Fruit fly (Drosophila melanogaster) Kc167 (cell line): ENCODE measurements around the gene CG43736.

Source experiments
- Myc ChIP-seq: fragments of >200 bp; optimal IDR thresholded peaks from 2 replicates; lab custom pipeline; 2017; ENCODE audit warnings: missing external identifiers
- Sin3A ChIP-seq: fragments of >200 bp; optimal IDR thresholded peaks from 2 replicates; lab custom pipeline; 2018; ENCODE audit warnings: missing external identifiers
- h ChIP-seq: fragments of >200 bp; optimal IDR thresholded peaks from 3 replicates; lab custom pipeline; 2018; ENCODE audit warnings: missing external identifiers
- insv ChIP-seq: fragments of >200 bp; optimal IDR thresholded peaks from 3 replicates; lab custom pipeline; 2018; ENCODE audit warnings: missing external identifiers
- psq ChIP-seq: fragments of >200 bp; optimal IDR thresholded peaks from 2 replicates; lab custom pipeline; 2017; ENCODE audit warnings: missing external identifiers
- ttk ChIP-seq: sonication (Bioruptor generic); optimal IDR thresholded peaks from 2 replicates; lab custom pipeline; 2017; ENCODE audit warnings: missing external identifiers

The CG43736 gene

dm6 chrX:6868024-6868628, 4.4 kb downstream of the CG43736 start:
- TF ChIP-seq Myc (lab: Kevin White, UChicago) (no peak), psq (lab: Kevin White, UChicago) (peak; percentile 38)

DNA sequence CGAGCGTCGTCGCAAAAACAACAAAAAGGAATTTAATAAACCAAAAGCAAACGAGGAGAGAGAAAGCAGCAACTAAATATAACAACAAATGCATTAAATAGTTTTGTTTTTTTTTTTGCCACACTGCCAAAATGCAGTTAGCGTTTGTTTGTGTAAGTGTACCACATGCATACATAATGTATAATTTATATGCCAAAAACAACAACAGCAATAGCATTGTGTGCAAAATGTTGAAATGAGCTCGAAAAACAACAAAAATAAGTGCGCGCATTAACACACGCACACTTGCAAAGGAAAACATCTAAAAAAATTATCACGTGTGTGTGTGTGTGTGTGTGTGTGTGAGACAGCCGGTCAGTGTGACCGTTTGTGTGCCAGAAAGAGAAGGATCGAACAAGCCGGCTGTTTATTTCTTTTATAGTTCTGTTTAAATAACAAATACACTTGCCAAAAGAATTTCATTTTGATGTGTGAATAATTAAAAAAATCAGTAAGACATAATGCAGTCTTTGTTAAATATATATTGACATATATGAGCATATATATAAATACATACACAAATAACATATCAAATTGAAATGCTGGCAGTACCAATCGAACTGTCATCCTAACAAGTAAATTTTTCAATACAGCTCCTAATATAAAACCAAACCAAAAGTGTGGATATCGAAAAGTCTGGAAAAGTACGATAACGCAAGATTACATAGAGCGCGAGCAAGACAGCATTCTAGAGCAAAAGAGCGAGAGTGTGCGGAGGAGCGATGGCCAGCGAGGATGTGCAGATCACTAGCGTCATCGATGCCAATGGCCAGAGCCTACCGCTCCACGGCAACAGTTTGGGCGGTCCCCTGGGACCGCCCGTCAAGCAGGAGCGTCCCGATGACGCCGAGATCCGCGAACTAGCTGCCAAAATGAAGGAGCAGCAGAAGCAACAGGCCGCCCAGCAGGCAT, 5.2 kb downstream of the CG43736 start:
- no peak for TF ChIP-seq Myc (lab: Kevin White, UChicago)
- TF ChIP-seq h (lab: Kevin White, UChicago) = no peak
- no peak for TF ChIP-seq Sin3A (lab: Kevin White, UChicago)
- TF ChIP-seq insv (lab: Kevin White, UChicago) = no peak
- TF ChIP-seq ttk (lab: Kevin White, UChicago) = peak; percentile 95
- TF ChIP-seq psq (lab: Kevin White, UChicago) = no peak

DNA sequence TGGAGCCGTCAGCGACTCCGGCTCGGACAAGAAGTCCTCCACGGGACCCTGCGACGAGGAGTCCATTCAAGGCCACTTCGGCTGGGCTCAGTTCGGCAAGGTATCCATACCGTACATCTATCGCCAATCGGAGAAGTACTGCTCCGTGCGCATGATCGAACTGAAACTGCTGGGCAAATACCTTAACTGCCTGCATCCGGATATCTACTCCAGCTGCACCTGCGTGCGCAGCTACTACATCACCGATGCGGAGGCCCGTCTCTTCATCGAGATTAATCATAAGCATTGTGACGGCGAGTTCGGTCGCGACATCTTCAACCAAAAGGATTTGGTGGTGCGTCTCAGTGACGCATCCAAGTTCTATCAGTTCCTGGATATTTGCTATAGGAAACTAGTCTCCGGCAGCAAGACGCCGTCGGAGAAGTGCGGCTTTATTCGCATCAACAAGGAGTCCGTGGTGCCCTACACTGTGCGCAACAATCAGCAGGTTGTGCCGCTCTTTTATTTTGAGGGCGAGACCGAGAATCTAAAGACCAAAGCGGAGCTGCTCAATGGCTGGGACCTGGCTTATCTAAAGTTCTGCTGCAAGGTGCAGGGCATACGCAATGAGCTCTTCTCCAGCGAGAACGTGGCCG, 6.2 kb downstream of the CG43736 start:
- TF ChIP-seq ttk (lab: Kevin White, UChicago) = peak; percentile 100
- no peak for TF ChIP-seq insv (lab: Kevin White, UChicago)

dm6 chrX:6871746-6872145, 8.1 kb downstream of the CG43736 start:
- TF ChIP-seq ttk (lab: Kevin White, UChicago) = no peak
- TF ChIP-seq h (lab: Kevin White, UChicago) = no peak
- no peak for TF ChIP-seq insv (lab: Kevin White, UChicago)

- no peak for TF ChIP-seq insv (lab: Kevin White, UChicago)
- no peak for TF ChIP-seq ttk (lab: Kevin White, UChicago)
- TF ChIP-seq h (lab: Kevin White, UChicago) = no peak
- TF ChIP-seq psq (lab: Kevin White, UChicago) = no peak
These were observed 11.3 kb downstream of the CG43736 start for dm6 chrX:6874918-6875454.

DNA sequence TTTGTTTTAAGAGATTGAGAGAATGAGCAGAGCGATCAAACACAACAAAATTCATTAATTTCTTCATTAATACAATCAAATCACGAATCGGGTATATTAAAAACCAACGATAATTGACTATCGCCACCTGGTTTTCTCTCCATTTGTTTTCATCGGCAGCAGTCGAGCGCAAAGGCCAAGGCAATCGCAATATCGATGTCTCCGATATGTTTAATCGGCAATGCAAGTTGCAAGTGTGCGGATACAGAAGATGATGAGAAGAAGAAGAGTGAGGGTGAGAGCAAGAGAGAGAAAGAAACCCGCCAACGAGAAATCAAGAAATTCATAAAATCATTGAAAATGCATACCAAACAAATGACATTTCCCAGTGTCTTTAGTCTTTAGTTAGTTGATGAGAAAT, 12.1 kb downstream of the CG43736 start:
- no peak for TF ChIP-seq ttk (lab: Kevin White, UChicago)
- TF ChIP-seq insv (lab: Kevin White, UChicago) = no peak
- TF ChIP-seq Myc (lab: Kevin White, UChicago) = no peak
- TF ChIP-seq h (lab: Kevin White, UChicago) = no peak

dm6 chrX:6876343-6876742, 12.7 kb downstream of the CG43736 start:
- TF ChIP-seq Myc (lab: Kevin White, UChicago) (no peak), ttk (lab: Kevin White, UChicago) (no peak), h (lab: Kevin White, UChicago) (no peak), Sin3A (lab: Kevin White, UChicago) (no peak), insv (lab: Kevin White, UChicago) (no peak), psq (lab: Kevin White, UChicago) (no peak)

DNA sequence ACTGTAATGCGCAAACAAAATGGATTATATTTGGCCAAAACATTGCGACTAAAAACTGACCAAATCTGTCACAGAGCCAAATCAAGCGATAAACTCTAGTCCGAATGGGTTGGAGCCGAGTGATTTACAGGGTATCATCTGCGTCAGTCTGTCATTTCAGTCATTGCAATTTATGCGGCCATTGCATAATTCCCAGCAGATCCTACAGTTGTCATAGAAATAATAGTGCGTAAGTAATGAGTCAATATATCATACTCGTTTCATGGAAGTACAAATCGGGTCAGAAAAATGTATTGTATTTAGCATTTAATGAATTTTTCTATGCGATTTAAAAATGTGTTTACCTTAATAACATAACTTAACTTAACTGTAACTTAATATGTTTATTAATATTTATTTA, 34.5 kb downstream of the CG43736 start:
- no peak for TF ChIP-seq Sin3A (lab: Kevin White, UChicago)
- TF ChIP-seq h (lab: Kevin White, UChicago) = no peak
- no peak for TF ChIP-seq insv (lab: Kevin White, UChicago)
- TF ChIP-seq Myc (lab: Kevin White, UChicago) = no peak
- no peak for TF ChIP-seq psq (lab: Kevin White, UChicago)
- TF ChIP-seq ttk (lab: Kevin White, UChicago) = no peak

- TF ChIP-seq psq (lab: Kevin White, UChicago) (no peak), insv (lab: Kevin White, UChicago) (no peak), Myc (lab: Kevin White, UChicago) (no peak), ttk (lab: Kevin White, UChicago) (no peak), h (lab: Kevin White, UChicago) (no peak), Sin3A (lab: Kevin White, UChicago) (no peak)
These were observed 43.0 kb downstream of the CG43736 start for dm6 chrX:6906670-6907069.

DNA sequence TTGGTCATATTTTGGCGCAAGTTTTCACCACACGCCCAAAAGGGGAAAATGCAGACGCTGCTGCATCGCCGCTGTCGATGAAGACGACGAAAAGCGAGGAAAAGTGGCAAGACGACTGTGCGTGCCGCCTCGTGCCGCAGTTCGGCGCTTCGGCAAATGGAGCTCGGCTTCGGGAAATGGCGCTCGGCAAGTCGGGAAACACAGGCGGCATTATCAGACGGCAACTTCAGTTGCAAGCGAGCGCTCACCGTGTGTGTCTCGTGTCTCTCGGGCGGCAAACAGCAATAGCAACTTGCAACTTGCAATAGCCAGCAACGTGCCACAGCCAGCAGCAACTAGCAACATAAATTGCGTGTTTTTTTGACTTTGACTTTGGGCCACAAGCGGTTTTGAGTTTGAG, 44.4 kb downstream of the CG43736 start, which contains the start of gene CG14431:
CG14431 (plus strand) TSS at position 200 of the 400 bp plus-strand sequence.
- TF ChIP-seq Myc (lab: Kevin White, UChicago) = no peak
- no peak for TF ChIP-seq Sin3A (lab: Kevin White, UChicago)
- TF ChIP-seq h (lab: Kevin White, UChicago) = no peak
- no peak for TF ChIP-seq insv (lab: Kevin White, UChicago)
- TF ChIP-seq ttk (lab: Kevin White, UChicago) = no peak
- TF ChIP-seq psq (lab: Kevin White, UChicago) = no peak

DNA sequence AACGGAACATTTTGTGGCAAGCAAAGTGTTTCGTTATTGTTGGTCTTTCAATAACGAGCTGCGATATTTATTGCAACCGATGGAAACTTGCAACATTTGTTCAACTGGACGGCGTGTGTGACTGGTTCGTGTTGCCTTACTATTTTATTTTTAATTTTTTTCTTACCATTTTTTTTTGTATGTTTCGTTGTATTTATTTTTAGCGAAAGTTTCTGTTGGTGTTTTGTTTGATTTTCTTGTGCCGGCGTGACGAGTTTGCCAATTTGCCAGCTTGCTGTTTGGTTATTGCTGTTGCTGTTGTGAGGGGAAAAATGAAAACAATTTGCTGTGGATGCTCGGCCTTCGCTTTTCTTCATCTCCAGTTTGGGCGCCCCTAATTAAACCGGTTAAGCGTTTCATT, 45.4 kb downstream of the CG43736 start:
- TF ChIP-seq psq (lab: Kevin White, UChicago) (no peak), h (lab: Kevin White, UChicago) (no peak), ttk (lab: Kevin White, UChicago) (no peak), Myc (lab: Kevin White, UChicago) (no peak), insv (lab: Kevin White, UChicago) (no peak), Sin3A (lab: Kevin White, UChicago) (no peak)
